Fruit fly (Drosophila melanogaster) whole organism, wandering third instar larva: Measurements from ENCODE around the gene Polr2I.

Experiments
- Abd-B ChIP-seq: fragments of >200 bp; optimal IDR thresholded peaks from 2 replicates; lab custom pipeline; 2017; ENCODE audit warnings: missing biosample characterization, missing genetic modification characterization
- CG32264 ChIP-seq: fragments of 200-800 bp; sonication (Bioruptor generic); optimal IDR thresholded peaks from 2 replicates; lab custom pipeline; 2016; ENCODE audit warnings: missing biosample characterization, missing genetic modification characterization
- CG9705 ChIP-seq: fragments of 200-800 bp; sonication (Bioruptor generic); optimal IDR thresholded peaks from 2 replicates; lab custom pipeline; 2018; ENCODE audit warnings: missing biosample characterization, mild to moderate bottlenecking, missing genetic modification characterization
- CrebA ChIP-seq: fragments of 200-800 bp; sonication (Bioruptor generic); optimal IDR thresholded peaks from 2 replicates; lab custom pipeline; 2016; ENCODE audit warnings: missing biosample characterization, mild to moderate bottlenecking, missing genetic modification characterization, borderline replicate concordance
- Dfd ChIP-seq: fragments of >200 bp; optimal IDR thresholded peaks from 2 replicates; lab custom pipeline; 2017; ENCODE audit warnings: missing biosample characterization, missing genetic modification characterization
- Dif ChIP-seq: fragments of 200-275, 200-300 bp; sonication (Bioruptor generic); optimal IDR thresholded peaks from 2 replicates; lab custom pipeline; 2018; ENCODE audit warnings: missing biosample characterization, missing genetic modification characterization; ENCODE audit not compliant: partially characterized antibody
- GATAd ChIP-seq: sonication (Bioruptor generic); optimal IDR thresholded peaks from 2 replicates; lab custom pipeline; 2016; ENCODE audit warnings: missing biosample characterization, missing genetic modification characterization
- HLH106 ChIP-seq: fragments of 200-800 bp; optimal IDR thresholded peaks from 3 replicates; lab custom pipeline; 2019; ENCODE audit warnings: missing biosample characterization, mild to moderate bottlenecking, missing genetic modification characterization, moderate library complexity
- Hnf4 ChIP-seq: fragments of 200-800 bp; sonication (Bioruptor generic); optimal IDR thresholded peaks from 2 replicates; lab custom pipeline; 2016; ENCODE audit warnings: missing biosample characterization, mild to moderate bottlenecking, missing genetic modification characterization
- Hr78 ChIP-seq: fragments of >200 bp; optimal IDR thresholded peaks from 2 replicates; lab custom pipeline; 2017; ENCODE audit warnings: missing biosample characterization, missing genetic modification characterization
- Hr83 ChIP-seq: fragments of 200-300 bp; sonication (Bioruptor generic); optimal IDR thresholded peaks from 2 replicates; lab custom pipeline; 2016; ENCODE audit warnings: missing biosample characterization, mild to moderate bottlenecking, missing genetic modification characterization, moderate library complexity; ENCODE audit not compliant: poor library complexity, severe bottlenecking
- Jra ChIP-seq: sonication (Bioruptor generic); optimal IDR thresholded peaks from 2 replicates; lab custom pipeline; 2016; ENCODE audit warnings: missing biosample characterization, missing genetic modification characterization
- Mio ChIP-seq: sonication (Bioruptor generic); optimal IDR thresholded peaks from 2 replicates; lab custom pipeline; 2016; ENCODE audit warnings: missing biosample characterization, missing genetic modification characterization
- Myc ChIP-seq: fragments of >200 bp; optimal IDR thresholded peaks from 2 replicates; lab custom pipeline; 2017
- N ChIP-seq: fragments of >200 bp; optimal IDR thresholded peaks from 2 replicates; lab custom pipeline; 2018; ENCODE audit warnings: missing biosample characterization, missing external identifiers, missing genetic modification characterization
- OdsH ChIP-seq: fragments of 200-800 bp; sonication (Bioruptor generic); optimal IDR thresholded peaks from 2 replicates; lab custom pipeline; 2016; ENCODE audit warnings: missing biosample characterization, mild to moderate bottlenecking, missing genetic modification characterization
- Rel ChIP-seq, 2 experiments: fragments of 200-800 bp; sonication (Bioruptor generic) in 1 of 2; optimal IDR thresholded peaks; 2 replicates in 1 of 2; 3 replicates in 1 of 2; lab custom pipeline; 2016 to 2019; ENCODE audit warnings: mild to moderate bottlenecking in 2 of 2, missing biosample characterization in 2 of 2, missing genetic modification characterization in 2 of 2, moderate library complexity in 1 of 2
- Sp1 ChIP-seq: fragments of 200-800 bp; sonication (Bioruptor generic); optimal IDR thresholded peaks from 3 replicates; lab custom pipeline; 2019; ENCODE audit warnings: missing biosample characterization, mild to moderate bottlenecking, missing genetic modification characterization, moderate library complexity
- Vsx2 ChIP-seq: fragments of 200-300, 225-300 bp; sonication (Bioruptor generic); optimal IDR thresholded peaks from 2 replicates; lab custom pipeline; 2018; ENCODE audit warnings: missing biosample characterization, missing genetic modification characterization; ENCODE audit not compliant: partially characterized antibody
- br ChIP-seq: fragments of 200-800 bp; sonication (Bioruptor generic); optimal IDR thresholded peaks from 2 replicates; lab custom pipeline; 2016; ENCODE audit warnings: missing biosample characterization, missing genetic modification characterization
- brk ChIP-seq: fragments of 200-800 bp; sonication (Bioruptor generic); optimal IDR thresholded peaks from 2 replicates; lab custom pipeline; 2016; ENCODE audit warnings: missing biosample characterization, mild to moderate bottlenecking, missing genetic modification characterization
- dl ChIP-seq, 2 experiments: fragments of 175-275, 200-275 bp in 1 of 2; fragments of 200-275 bp in 1 of 2; sonication (Bioruptor generic); optimal IDR thresholded peaks; lab custom pipeline; 2018; ENCODE audit warnings: mild to moderate bottlenecking in 2 of 2, missing biosample characterization in 2 of 2, missing genetic modification characterization in 2 of 2, moderate library complexity in 2 of 2; ENCODE audit not compliant: partially characterized antibody in 2 of 2, insufficient read depth in 1 of 2
- dmrt93B ChIP-seq: fragments of 200-800 bp; sonication (Bioruptor generic); optimal IDR thresholded peaks from 2 replicates; lab custom pipeline; 2018; ENCODE audit warnings: missing biosample characterization, mild to moderate bottlenecking, missing genetic modification characterization
- dsf ChIP-seq: sonication (Bioruptor generic); optimal IDR thresholded peaks from 2 replicates; lab custom pipeline; 2016; ENCODE audit warnings: missing biosample characterization, missing genetic modification characterization, borderline replicate concordance
- ey ChIP-seq: fragments of 200-800 bp; sonication (Bioruptor generic); optimal IDR thresholded peaks from 2 replicates; lab custom pipeline; 2016; ENCODE audit warnings: missing biosample characterization, missing genetic modification characterization
- foxo ChIP-seq, 2 experiments: fragments of 200-800 bp; sonication (Bioruptor generic); optimal IDR thresholded peaks; 2 replicates in 1 of 2; 3 replicates in 1 of 2; lab custom pipeline; 2016 to 2017; ENCODE audit warnings: missing biosample characterization in 2 of 2, missing genetic modification characterization in 2 of 2
- fru ChIP-seq: fragments of 200-800 bp; sonication (Bioruptor generic); optimal IDR thresholded peaks from 3 replicates; lab custom pipeline; 2016; ENCODE audit warnings: missing biosample characterization, mild to moderate bottlenecking, missing genetic modification characterization
- h ChIP-seq: fragments of 200-800 bp; sonication (Bioruptor generic); optimal IDR thresholded peaks from 3 replicates; lab custom pipeline; 2016; ENCODE audit warnings: missing biosample characterization, mild to moderate bottlenecking, missing genetic modification characterization
- jim ChIP-seq: fragments of 175-275, 200-325 bp; sonication (Bioruptor generic); optimal IDR thresholded peaks from 2 replicates; lab custom pipeline; 2016; ENCODE audit warnings: missing biosample characterization, mild to moderate bottlenecking, missing genetic modification characterization
- lola ChIP-seq: fragments of >200 bp; optimal IDR thresholded peaks from 2 replicates; lab custom pipeline; 2017; ENCODE audit warnings: missing biosample characterization, missing genetic modification characterization
- pan ChIP-seq: fragments of >200 bp; optimal IDR thresholded peaks from 2 replicates; lab custom pipeline; 2017
- psq ChIP-seq: fragments of 200-800 bp; sonication (Bioruptor generic); optimal IDR thresholded peaks from 3 replicates; lab custom pipeline; 2017; ENCODE audit warnings: missing biosample characterization, mild to moderate bottlenecking, missing genetic modification characterization, moderate library complexity
- rgr ChIP-seq: fragments of 200-800 bp; sonication (Bioruptor generic); optimal IDR thresholded peaks from 3 replicates; lab custom pipeline; 2016; ENCODE audit warnings: missing biosample characterization, mild to moderate bottlenecking, missing genetic modification characterization
- sage ChIP-seq: fragments of 200-800 bp; sonication (Bioruptor generic); optimal IDR thresholded peaks from 2 replicates; lab custom pipeline; 2016; ENCODE audit warnings: missing biosample characterization, mild to moderate bottlenecking, missing genetic modification characterization
- sv ChIP-seq: fragments of 200-800 bp; sonication (Bioruptor generic); optimal IDR thresholded peaks from 3 replicates; lab custom pipeline; 2016; ENCODE audit warnings: missing biosample characterization, missing genetic modification characterization
- tai ChIP-seq: sonication (Bioruptor generic); optimal IDR thresholded peaks from 2 replicates; lab custom pipeline; 2016; ENCODE audit warnings: missing biosample characterization, missing genetic modification characterization
- usp ChIP-seq: fragments of >200 bp; optimal IDR thresholded peaks from 2 replicates; lab custom pipeline; 2017; ENCODE audit warnings: missing biosample characterization, missing genetic modification characterization
- woc ChIP-seq: sonication (Bioruptor generic); optimal IDR thresholded peaks from 2 replicates; lab custom pipeline; 2016; ENCODE audit warnings: missing biosample characterization, mild to moderate bottlenecking, missing genetic modification characterization

Gene Polr2I

dm6 chr3R:14353733-14354152, 44.9 kb downstream of the Polr2I start (continued):
- TF ChIP-seq Hnf4 (GFP tag; lab: Kevin White, UChicago) (peak; percentile 27), usp (GFP tag; lab: Kevin White, UChicago) (no peak)

dm6 chr3R:14354599-14354998, 45.7 kb downstream of the Polr2I start:
- no peak for TF ChIP-seq OdsH (GFP tag; lab: Kevin White, UChicago)
- no peak for TF ChIP-seq Hr83
- TF ChIP-seq brk, result no peak
- TF ChIP-seq rgr (GFP tag; lab: Kevin White, UChicago), result no peak
- peak; percentile 43 for TF ChIP-seq HLH106 (tag; lab: Kevin White, UChicago)
- no peak for TF ChIP-seq ey (GFP tag; lab: Kevin White, UChicago)
- TF ChIP-seq Dif (GFP tag; lab: Kevin White, UChicago), result no peak
- peak; percentile 7 for TF ChIP-seq h
- TF ChIP-seq Sp1 (GFP tag; lab: Kevin White, UChicago), result no peak
- TF ChIP-seq foxo (GFP tag; optimal IDR thresholded peaks at IDR 0.05; lab: Kevin White, UChicago), result peak in 1 of 2 experiments; percentile 36
- no peak for TF ChIP-seq dl (GFP tag; optimal IDR thresholded peaks at IDR 0.05; lab: Kevin White, UChicago; ENCODE audit: insufficient read depth in 1 of 2, partially characterized antibody in 2 of 2)
- TF ChIP-seq, all 38 proteins: peak for 3

dm6 chr3R:14356619-14357018, 47.7 kb downstream of the Polr2I start:
- TF ChIP-seq Hr83 (peak; percentile 10), ey (GFP tag; lab: Kevin White, UChicago) (peak; percentile 48), dl (GFP tag; optimal IDR thresholded peaks at IDR 0.05; lab: Kevin White, UChicago; ENCODE audit: insufficient read depth in 1 of 2, partially characterized antibody in 2 of 2) (no peak), Sp1 (GFP tag; lab: Kevin White, UChicago) (peak; percentile 27), rgr (GFP tag; lab: Kevin White, UChicago) (peak; percentile 33), CrebA (GFP tag; lab: Kevin White, UChicago) (no peak), jim (GFP tag; lab: Kevin White, UChicago) (no peak), HLH106 (tag; lab: Kevin White, UChicago) (peak; percentile 44), Hnf4 (GFP tag; lab: Kevin White, UChicago) (peak; percentile 2), tai (GFP tag; lab: Kevin White, UChicago) (no peak), sv (GFP tag; lab: Kevin White, UChicago) (no peak), foxo (GFP tag; optimal IDR thresholded peaks at IDR 0.05; lab: Kevin White, UChicago) (peak in 1 of 2 experiments; percentile 49), Mio (no peak), GATAd (GFP tag; lab: Kevin White, UChicago) (no peak), Dif (GFP tag; lab: Kevin White, UChicago) (no peak), Myc (lab: Kevin White, UChicago) (no peak), fru (GFP tag; lab: Kevin White, UChicago) (peak; percentile 53), br (peak; percentile 18), brk (no peak), h (peak; percentile 56), dmrt93B (GFP tag; lab: Kevin White, UChicago) (peak; percentile 5)

dm6 chr3R:14357405-14357804, 48.5 kb downstream of the Polr2I start:
- TF ChIP-seq dmrt93B (GFP tag; lab: Kevin White, UChicago) (peak; percentile 19), rgr (GFP tag; lab: Kevin White, UChicago) (peak; percentile 73), CG32264 (GFP tag; lab: Kevin White, UChicago) (peak; percentile 40), Dfd (GFP tag; lab: Kevin White, UChicago) (no peak), N (GFP tag; lab: Kevin White, UChicago) (no peak), lola (GFP tag; lab: Kevin White, UChicago) (no peak), Mio (no peak), h (peak; percentile 78), Rel (GFP tag; optimal IDR thresholded peaks at IDR 0.05; lab: Kevin White, UChicago) (peak; percentile 14), Rel (tag; optimal IDR thresholded peaks at IDR 0.05; lab: Kevin White, UChicago) (peak; percentile 8), sage (GFP tag; lab: Kevin White, UChicago) (no peak), Sp1 (GFP tag; lab: Kevin White, UChicago) (peak; percentile 49), pan (lab: Kevin White, UChicago) (no peak), tai (GFP tag; lab: Kevin White, UChicago) (peak; percentile 39), psq (GFP tag; lab: Kevin White, UChicago) (peak; percentile 33), ey (GFP tag; lab: Kevin White, UChicago) (peak; percentile 60), OdsH (GFP tag; lab: Kevin White, UChicago) (peak; percentile 54), Hr78 (no peak), br (peak; percentile 52), Abd-B (no peak), jim (GFP tag; lab: Kevin White, UChicago) (no peak), woc (GFP tag; lab: Kevin White, UChicago) (peak; percentile 57), Vsx2 (GFP tag; lab: Kevin White, UChicago) (no peak), fru (GFP tag; lab: Kevin White, UChicago) (peak; percentile 65), GATAd (GFP tag; lab: Kevin White, UChicago) (no peak), dsf (GFP tag; lab: Kevin White, UChicago) (no peak), CG9705 (peak; percentile 44), HLH106 (tag; lab: Kevin White, UChicago) (peak; percentile 73), foxo (GFP tag; optimal IDR thresholded peaks at IDR 0.05; lab: Kevin White, UChicago) (peak in 1 of 2 experiments; percentile 68), Jra (GFP tag; lab: Kevin White, UChicago) (peak; percentile 20), Hnf4 (GFP tag; lab: Kevin White, UChicago) (peak; percentile 61), brk (peak; percentile 8), Dif (GFP tag; lab: Kevin White, UChicago) (no peak)
